Fruit fly (Drosophila melanogaster): ENCODE measurements around the gene CG4360.

dm6 chr3R:20332688-20333087 is 4.9 kb upstream of the CG4360 start:
- no peak for TF ChIP-seq CG8478 (optimal IDR thresholded peaks at IDR 0.05)
- no peak for TF ChIP-seq psq (optimal IDR thresholded peaks at IDR 0.05)
- TF ChIP-seq pan (optimal IDR thresholded peaks at IDR 0.05): no peak
- TF ChIP-seq usp (GFP tag; optimal IDR thresholded peaks at IDR 0.05): no peak
- no peak for TF ChIP-seq EcR (GFP tag; optimal IDR thresholded peaks at IDR 0.05)
- TF ChIP-seq Dll (optimal IDR thresholded peaks at IDR 0.05): no peak
